Fruit fly (Drosophila melanogaster): ENCODE results near the gene OS9.
A peak's percentile ranks its signal among the peaks of the same experiment; 100 is the strongest.

Gene OS9

dm6 chr2L:19966410-19966809 lies at the start of gene OS9:
TSS of gene OS9 (minus strand) at chr2L:19966510.
- TF ChIP-seq CTCF (optimal IDR thresholded peaks at IDR 0.05) (no peak), CG8478 (optimal IDR thresholded peaks at IDR 0.05) (no peak)

- TF ChIP-seq CTCF (optimal IDR thresholded peaks at IDR 0.05) = no peak
- TF ChIP-seq CG8478 (optimal IDR thresholded peaks at IDR 0.05) = no peak
Measured at dm6 chr2L:20005064-20005463, 38.8 kb upstream of the OS9 start.

- no peak for TF ChIP-seq CG8478 (optimal IDR thresholded peaks at IDR 0.05)
- TF ChIP-seq CTCF (optimal IDR thresholded peaks at IDR 0.05) = no peak
Measured at dm6 chr2L:20004341-20004740, 38.0 kb upstream of the OS9 start.

- TF ChIP-seq CG8478 (optimal IDR thresholded peaks at IDR 0.05) (no peak), CTCF (optimal IDR thresholded peaks at IDR 0.05) (no peak)
Measured at dm6 chr2L:20002086-20002485, 35.8 kb upstream of the OS9 start.

- no peak for TF ChIP-seq CTCF (optimal IDR thresholded peaks at IDR 0.05)
- no peak for TF ChIP-seq CG8478 (optimal IDR thresholded peaks at IDR 0.05)
Measured at dm6 chr2L:19998139-19998538, 31.8 kb upstream of the OS9 start.

- TF ChIP-seq CG8478 (optimal IDR thresholded peaks at IDR 0.05) (no peak), CTCF (optimal IDR thresholded peaks at IDR 0.05) (no peak)
Measured at dm6 chr2L:19992427-19992998, 26.2 kb upstream of the OS9 start.

dm6 chr2L:19989658-19990362 lies 23.5 kb upstream of the OS9 start:
- TF ChIP-seq CTCF (optimal IDR thresholded peaks at IDR 0.05) (peak; percentile 64 to 66), CG8478 (optimal IDR thresholded peaks at IDR 0.05) (no peak)

dm6 chr2L:19987875-19988665 lies 21.8 kb upstream of the OS9 start:
- no peak for TF ChIP-seq CTCF (optimal IDR thresholded peaks at IDR 0.05)
- no peak for TF ChIP-seq CG8478 (optimal IDR thresholded peaks at IDR 0.05)

dm6 chr2L:19967390-19967789 lies 1.1 kb upstream of the OS9 start, which contains the start of gene Hf:
TSS of gene Hf (minus strand) at chr2L:19967685.
- TF ChIP-seq CG8478 (optimal IDR thresholded peaks at IDR 0.05) (no peak), CTCF (optimal IDR thresholded peaks at IDR 0.05) (no peak)

dm6 chr2L:19963836-19964235 lies 2.5 kb downstream of the OS9 start, which contains the start of gene CG10680:
TSS of gene CG10680 (plus strand) at chr2L:19964136.
- TF ChIP-seq CG8478 (optimal IDR thresholded peaks at IDR 0.05) = no peak
- TF ChIP-seq CTCF (optimal IDR thresholded peaks at IDR 0.05) = no peak

- TF ChIP-seq CTCF (optimal IDR thresholded peaks at IDR 0.05) (no peak), CG8478 (optimal IDR thresholded peaks at IDR 0.05) (no peak)
Measured at dm6 chr2L:19962252-19962729, 4.0 kb downstream of the OS9 start, which contains the start of the genes CG13965 and CG16772. TSS of gene CG13965 (minus strand) at chr2L:19962352. TSS of gene CG16772 (plus strand) at chr2L:19962679.

- TF ChIP-seq CTCF (optimal IDR thresholded peaks at IDR 0.05) (no peak), CG8478 (optimal IDR thresholded peaks at IDR 0.05) (no peak)
Measured at dm6 chr2L:19961585-19961984, 4.7 kb downstream of the OS9 start, which contains the start of gene CG42866. TSS of gene CG42866 (minus strand) at chr2L:19961685.

- TF ChIP-seq CTCF (optimal IDR thresholded peaks at IDR 0.05) (no peak), CG8478 (optimal IDR thresholded peaks at IDR 0.05) (no peak)
Measured at dm6 chr2L:19960930-19961329, 5.4 kb downstream of the OS9 start, which contains the start of gene CG34051. TSS of gene CG34051 (minus strand) at chr2L:19961030.

- TF ChIP-seq CG8478 (optimal IDR thresholded peaks at IDR 0.05) (no peak), CTCF (optimal IDR thresholded peaks at IDR 0.05) (no peak)
Measured at dm6 chr2L:19958520-19959161, 7.7 kb downstream of the OS9 start, which contains the start of gene COX4. TSS of gene COX4 (plus strand) at chr2L:19958713.

- no peak for TF ChIP-seq CG8478 (optimal IDR thresholded peaks at IDR 0.05)
- no peak for TF ChIP-seq CTCF (optimal IDR thresholded peaks at IDR 0.05)
Measured at dm6 chr2L:19952221-19952620, 14.1 kb downstream of the OS9 start.
